Fruit fly (Drosophila melanogaster) whole organism, embryonic: Measurements from ENCODE around the gene hd.

Experiments
- Blimp-1 ChIP-seq: fragments of 200-800 bp; sonication (Bioruptor generic); optimal IDR thresholded peaks from 3 replicates; lab custom pipeline; 2018; ENCODE audit warnings: missing biosample characterization, missing genetic modification characterization, mild to moderate bottlenecking, moderate library complexity, missing genetic modification reagents
- CG12299 ChIP-seq: fragments of 200-800 bp; sonication (Bioruptor generic); optimal IDR thresholded peaks from 2 replicates; lab custom pipeline; 2018; ENCODE audit warnings: missing biosample characterization, mild to moderate bottlenecking, missing genetic modification characterization
- CG1233 ChIP-seq: fragments of 200-800 bp; sonication (Bioruptor generic); optimal IDR thresholded peaks from 4 replicates; lab custom pipeline; 2018; ENCODE audit warnings: missing biosample characterization, mild to moderate bottlenecking, missing genetic modification characterization
- CG13296 ChIP-seq: fragments of 200-800 bp; sonication (Bioruptor generic); optimal IDR thresholded peaks from 3 replicates; lab custom pipeline; 2018; ENCODE audit warnings: missing biosample characterization, mild to moderate bottlenecking, missing genetic modification characterization
- CG13424 ChIP-seq: fragments of 200-800 bp; sonication (Bioruptor generic); optimal IDR thresholded peaks from 2 replicates; lab custom pipeline; 2019; ENCODE audit warnings: missing biosample characterization, mild to moderate bottlenecking, missing genetic modification characterization, moderate library complexity
- CG13775 ChIP-seq: fragments of 200-800 bp; sonication (Bioruptor generic); optimal IDR thresholded peaks from 3 replicates; lab custom pipeline; 2017; ENCODE audit warnings: missing biosample characterization, mild to moderate bottlenecking, missing genetic modification characterization
- CG14860 ChIP-seq: fragments of 200-800 bp; sonication (Bioruptor generic); IDR thresholded peaks from 3 replicates; pipeline ENCODE4 v1.3.6; 2022; ENCODE audit warnings: missing biosample characterization, missing genetic modification characterization; ENCODE audit not compliant: partially characterized antibody
- CG15601 ChIP-seq: fragments of 200-800 bp; sonication (Bioruptor generic); optimal IDR thresholded peaks from 3 replicates; lab custom pipeline; 2019; ENCODE audit warnings: missing biosample characterization, mild to moderate bottlenecking, missing genetic modification characterization, moderate library complexity
- CG17568 ChIP-seq: fragments of 200-800 bp; sonication (Bioruptor generic); optimal IDR thresholded peaks from 2 replicates; lab custom pipeline; 2018; ENCODE audit warnings: missing biosample characterization, mild to moderate bottlenecking, missing genetic modification characterization, moderate library complexity
- CG2116 ChIP-seq: fragments of 200-800 bp; sonication (Bioruptor generic); optimal IDR thresholded peaks from 3 replicates; lab custom pipeline; 2018; ENCODE audit warnings: missing biosample characterization, mild to moderate bottlenecking, missing genetic modification characterization
- CG2202 ChIP-seq: fragments of 200-800 bp; sonication (Bioruptor generic); optimal IDR thresholded peaks from 2 replicates; lab custom pipeline; 2018; ENCODE audit warnings: missing biosample characterization, mild to moderate bottlenecking, missing genetic modification characterization
- CG31388 ChIP-seq: fragments of 200-800 bp; sonication (Bioruptor generic); optimal IDR thresholded peaks from 2 replicates; lab custom pipeline; 2016; ENCODE audit warnings: missing biosample characterization, missing genetic modification characterization
- CG3163 ChIP-seq: fragments of 200-800 bp; sonication (Bioruptor generic); optimal IDR thresholded peaks from 3 replicates; lab custom pipeline; 2016; ENCODE audit warnings: missing biosample characterization, missing genetic modification characterization
- CG4424 ChIP-seq: fragments of 200-800 bp; sonication (Bioruptor generic); optimal IDR thresholded peaks from 3 replicates; lab custom pipeline; 2016; ENCODE audit warnings: missing biosample characterization, missing genetic modification characterization
- CG5953 ChIP-seq: fragments of 200-800 bp; sonication (Bioruptor generic); IDR thresholded peaks from 2 replicates; pipeline ENCODE4 v1.3.6; 2022; ENCODE audit warnings: missing biosample characterization, missing genetic modification characterization
- CG6175 ChIP-seq: fragments of 200-800 bp; sonication (Bioruptor generic); IDR thresholded peaks from 3 replicates; pipeline ENCODE4 v1.3.6; 2022; ENCODE audit warnings: missing biosample characterization, missing genetic modification characterization
- CG8359 ChIP-seq: fragments of 200-800 bp; sonication (Bioruptor generic); optimal IDR thresholded peaks from 2 replicates; lab custom pipeline; 2017; ENCODE audit warnings: missing biosample characterization, mild to moderate bottlenecking, missing genetic modification characterization, borderline replicate concordance
- CG9817 ChIP-seq: fragments of 200-800 bp; sonication (Bioruptor generic); optimal IDR thresholded peaks from 2 replicates; lab custom pipeline; 2018; ENCODE audit warnings: missing biosample characterization, mild to moderate bottlenecking, missing genetic modification characterization, moderate library complexity
- Chrac-16 ChIP-seq: fragments of 200-800 bp; sonication (Bioruptor generic); optimal IDR thresholded peaks from 3 replicates; lab custom pipeline; 2016; ENCODE audit warnings: missing biosample characterization, missing genetic modification characterization
- D ChIP-seq, 2 experiments: fragments of 200-800 bp in 1 of 2; fragments of >200 bp in 1 of 2; sonication (Bioruptor generic) in 1 of 2; optimal IDR thresholded peaks; 2 replicates in 1 of 2; 3 replicates in 1 of 2; lab custom pipeline; 2017; ENCODE audit warnings: mild to moderate bottlenecking in 1 of 2, missing biosample characterization in 1 of 2, missing genetic modification characterization in 1 of 2, missing genetic modification reagents in 1 of 2
- Fer3 ChIP-seq: fragments of 200-800 bp; sonication (Bioruptor generic); optimal IDR thresholded peaks from 2 replicates; lab custom pipeline; 2018; ENCODE audit warnings: missing biosample characterization, mild to moderate bottlenecking, missing genetic modification characterization, moderate library complexity
- Hand ChIP-seq: fragments of 200-800 bp; sonication (Bioruptor generic); optimal IDR thresholded peaks from 2 replicates; lab custom pipeline; 2017; ENCODE audit warnings: mild to moderate bottlenecking, missing biosample characterization, missing genetic modification reagents, missing genetic modification characterization
- Hmr ChIP-seq: fragments of 200-800 bp; sonication (Bioruptor generic); optimal IDR thresholded peaks from 3 replicates; lab custom pipeline; 2017; ENCODE audit warnings: mild to moderate bottlenecking, missing biosample characterization, missing genetic modification reagents, missing genetic modification characterization
- MESR4 ChIP-seq: fragments of 200-800 bp; sonication (Bioruptor generic); optimal IDR thresholded peaks from 2 replicates; lab custom pipeline; 2018; ENCODE audit warnings: missing biosample characterization, mild to moderate bottlenecking, missing genetic modification characterization, moderate library complexity
- Max ChIP-seq: fragments of 200-800 bp; sonication (Bioruptor generic); optimal IDR thresholded peaks from 2 replicates; lab custom pipeline; 2016; ENCODE audit warnings: missing biosample characterization, mild to moderate bottlenecking, missing genetic modification characterization
- Neu2 ChIP-seq: fragments of 200-800 bp; sonication (Bioruptor generic); optimal IDR thresholded peaks from 3 replicates; lab custom pipeline; 2016; ENCODE audit warnings: missing biosample characterization, missing genetic modification characterization, borderline replicate concordance
- Pdp1 ChIP-seq, 2 experiments: fragments of 200-800 bp; sonication (Bioruptor generic); optimal IDR thresholded peaks; 3 replicates each; lab custom pipeline; 2016; ENCODE audit warnings: missing biosample characterization in 2 of 2, missing genetic modification characterization in 2 of 2, mild to moderate bottlenecking in 1 of 2, moderate library complexity in 1 of 2
- Six4 ChIP-seq: fragments of 200-800 bp; sonication (Bioruptor generic); optimal IDR thresholded peaks from 2 replicates; lab custom pipeline; 2016; ENCODE audit warnings: missing biosample characterization, missing genetic modification characterization
- Spps ChIP-seq: fragments of 200-800 bp; sonication (Bioruptor generic); optimal IDR thresholded peaks from 2 replicates; lab custom pipeline; 2018; ENCODE audit warnings: missing biosample characterization, mild to moderate bottlenecking, missing genetic modification characterization
- Xrp1 ChIP-seq: fragments of 200-800 bp; sonication (Bioruptor generic); IDR thresholded peaks from 2 replicates; pipeline ENCODE4 v1.3.6; 2022; ENCODE audit warnings: missing biosample characterization, missing genetic modification characterization
- abd-A ChIP-seq: fragments of 200-800 bp; sonication (Bioruptor generic); optimal IDR thresholded peaks from 3 replicates; lab custom pipeline; 2019; ENCODE audit warnings: missing biosample characterization, mild to moderate bottlenecking, missing genetic modification characterization, moderate library complexity
- br ChIP-seq: fragments of >200 bp; optimal IDR thresholded peaks from 2 replicates; lab custom pipeline; 2017
- cato ChIP-seq: fragments of 200-800 bp; sonication (Bioruptor generic); optimal IDR thresholded peaks from 2 replicates; lab custom pipeline; 2016; ENCODE audit warnings: missing biosample characterization, missing genetic modification characterization, borderline replicate concordance
- dmrt99B ChIP-seq: fragments of 200-800 bp; sonication (Bioruptor generic); optimal IDR thresholded peaks from 2 replicates; lab custom pipeline; 2018; ENCODE audit warnings: missing biosample characterization, mild to moderate bottlenecking, missing genetic modification characterization, moderate library complexity
- dpn ChIP-seq, 2 experiments: fragments of 200-800 bp; sonication (Bioruptor generic); optimal IDR thresholded peaks; 3 replicates each; lab custom pipeline; 2016; ENCODE audit warnings: missing biosample characterization in 2 of 2, missing genetic modification characterization in 2 of 2
- emc ChIP-seq: fragments of 200-800 bp; sonication (Bioruptor generic); optimal IDR thresholded peaks from 2 replicates; lab custom pipeline; 2016; ENCODE audit warnings: missing biosample characterization, missing genetic modification characterization
- ems ChIP-seq: fragments of 200-800 bp; sonication (Bioruptor generic); optimal IDR thresholded peaks from 3 replicates; lab custom pipeline; 2016; ENCODE audit warnings: missing biosample characterization, missing genetic modification characterization
- fd96Cb ChIP-seq: fragments of 200-800 bp; sonication (Bioruptor generic); optimal IDR thresholded peaks from 2 replicates; lab custom pipeline; 2018; ENCODE audit warnings: missing biosample characterization, mild to moderate bottlenecking, missing genetic modification characterization, moderate library complexity
- fru ChIP-seq: fragments of >200 bp; optimal IDR thresholded peaks from 2 replicates; lab custom pipeline; 2017
- gem ChIP-seq: fragments of 200-800 bp; sonication (Bioruptor generic); optimal IDR thresholded peaks from 2 replicates; lab custom pipeline; 2019; ENCODE audit warnings: missing biosample characterization, mild to moderate bottlenecking, missing genetic modification characterization, moderate library complexity
- ham ChIP-seq: fragments of 200-800 bp; sonication (Bioruptor generic); IDR thresholded peaks from 2 replicates; pipeline ENCODE4 v1.3.6; 2022; ENCODE audit warnings: missing biosample characterization, missing genetic modification characterization
- insv ChIP-seq, 2 experiments: fragments of 200-800 bp; sonication (Bioruptor generic); optimal IDR thresholded peaks; 3 replicates each; lab custom pipeline; 2016 to 2018; ENCODE audit warnings: missing biosample characterization in 2 of 2, missing genetic modification characterization in 2 of 2
- klu ChIP-seq: fragments of 200-800 bp; sonication (Bioruptor generic); IDR thresholded peaks from 2 replicates; pipeline ENCODE4 v1.3.6; 2022; ENCODE audit warnings: missing biosample characterization, missing genetic modification characterization
- nerfin-2 ChIP-seq: fragments of 200-800 bp; sonication (Bioruptor generic); IDR thresholded peaks from 2 replicates; pipeline ENCODE4 v1.3.6; 2022; ENCODE audit warnings: missing biosample characterization, missing genetic modification characterization; ENCODE audit not compliant: partially characterized antibody
- pfk ChIP-seq: fragments of 200-800 bp; sonication (Bioruptor generic); optimal IDR thresholded peaks from 2 replicates; lab custom pipeline; 2018; ENCODE audit warnings: missing biosample characterization, mild to moderate bottlenecking, missing genetic modification characterization, moderate library complexity
- psq ChIP-seq: fragments of 200-800 bp; sonication (Bioruptor generic); optimal IDR thresholded peaks from 2 replicates; lab custom pipeline; 2017; ENCODE audit warnings: missing biosample characterization, missing genetic modification characterization
- sisA ChIP-seq: fragments of 200-800 bp; sonication (Bioruptor generic); IDR thresholded peaks from 2 replicates; pipeline ENCODE4 v1.3.6; 2022; ENCODE audit warnings: missing biosample characterization, missing genetic modification characterization
- sna ChIP-seq: fragments of 200-800 bp; sonication (Bioruptor generic); IDR thresholded peaks from 2 replicates; pipeline ENCODE4 v1.3.6; 2022; ENCODE audit warnings: missing biosample characterization, missing genetic modification characterization; ENCODE audit not compliant: partially characterized antibody
- trem ChIP-seq: fragments of 200-800 bp; optimal IDR thresholded peaks from 3 replicates; lab custom pipeline; 2019; ENCODE audit warnings: missing biosample characterization, mild to moderate bottlenecking, missing genetic modification characterization, moderate library complexity
- tup ChIP-seq: fragments of 200-800 bp; sonication (Bioruptor generic); optimal IDR thresholded peaks from 2 replicates; lab custom pipeline; 2016; ENCODE audit warnings: missing biosample characterization, mild to moderate bottlenecking, missing genetic modification characterization, moderate library complexity

hd gene

DNA sequence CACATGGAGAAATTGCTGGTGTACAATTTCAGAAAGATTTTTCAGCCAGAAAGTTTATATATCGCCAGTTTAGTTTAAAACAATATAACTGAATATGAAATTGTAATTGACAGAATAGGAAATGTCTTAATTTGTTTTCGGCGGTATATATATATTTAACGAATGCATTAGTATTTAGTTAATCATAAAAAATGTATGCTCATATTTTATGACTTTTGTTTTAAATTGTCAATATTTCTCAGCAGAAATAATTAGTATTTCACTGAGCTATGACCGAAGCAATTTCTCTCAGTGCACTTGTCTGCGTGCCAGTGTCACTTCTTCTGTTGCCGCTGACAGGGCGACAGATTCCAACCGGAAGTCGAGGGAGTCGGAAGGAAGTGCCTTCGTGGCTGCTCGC lies 38.2 kb upstream of the hd start (continued):
- TF ChIP-seq CG6175 (GFP tag; lab: Robert Waterston, UW) (no peak), CG8359 (no peak), ems (no peak), nerfin-2 (no peak), sna (GFP tag; lab: Robert Waterston, UW) (no peak), abd-A (tag; lab: Kevin White, UChicago) (no peak), cato (GFP tag; lab: Kevin White, UChicago) (no peak), sisA (peak; percentile 11; the same call in 1 of the 2 replicates), CG5953 (no peak), CG12299 (no peak), gem (tag; lab: Kevin White, UChicago) (peak; percentile 68), MESR4 (GFP tag; lab: Kevin White, UChicago) (no peak), insv (GFP tag; optimal IDR thresholded peaks at IDR 0.05; lab: Kevin White, UChicago) (no peak), CG13775 (GFP tag; lab: Kevin White, UChicago) (peak; percentile 54), pfk (GFP tag; lab: Kevin White, UChicago) (no peak), Hand (GFP tag; lab: Kevin White, UChicago) (peak; percentile 62), trem (tag; lab: Kevin White, UChicago) (peak; percentile 12), emc (GFP tag; lab: Kevin White, UChicago) (no peak), ham (GFP tag; lab: Robert Waterston, UW) (no peak), CG13296 (GFP tag; lab: Kevin White, UChicago) (peak; percentile 63), Six4 (GFP tag; lab: Kevin White, UChicago) (no peak), CG31388 (GFP tag; lab: Kevin White, UChicago) (no peak), Blimp-1 (peak; percentile 30), D (optimal IDR thresholded peaks at IDR 0.05; lab: Kevin White, UChicago) (no peak), D (GFP tag; optimal IDR thresholded peaks at IDR 0.05; lab: Kevin White, UChicago) (peak; percentile 44), Max (peak; percentile 7), fd96Cb (tag; lab: Kevin White, UChicago) (peak; percentile 33), Xrp1 (no peak), Hmr (GFP tag; lab: Kevin White, UChicago) (peak; percentile 70), CG17568 (no peak), CG1233 (GFP tag; lab: Kevin White, UChicago) (peak; percentile 14), br (lab: Kevin White, UChicago) (no peak), CG2202 (no peak), Spps (tag; lab: Kevin White, UChicago) (no peak), psq (GFP tag; lab: Kevin White, UChicago) (no peak), fru (lab: Kevin White, UChicago) (no peak), CG3163 (GFP tag; lab: Kevin White, UChicago) (no peak), CG15601 (tag; lab: Kevin White, UChicago) (no peak), CG9817 (peak; percentile 8), CG14860 (no peak), tup (no peak), CG13424 (peak; percentile 60), dmrt99B (tag; lab: Kevin White, UChicago) (peak; percentile 69), klu (GFP tag; lab: Robert Waterston, UW) (no peak), dpn (GFP tag; optimal IDR thresholded peaks at IDR 0.05; lab: Kevin White, UChicago) (peak; percentile 5 to 29), CG4424 (GFP tag; lab: Kevin White, UChicago) (peak; percentile 29), Neu2 (no peak), Fer3 (tag; lab: Kevin White, UChicago) (peak; percentile 45), Chrac-16 (GFP tag; lab: Kevin White, UChicago) (peak; percentile 27), Pdp1 (GFP tag; optimal IDR thresholded peaks at IDR 0.05; lab: Kevin White, UChicago) (no peak), CG2116 (GFP tag; lab: Kevin White, UChicago) (no peak)
